Fruit fly (Drosophila melanogaster) whole organism, embryonic: ENCODE results near the gene CG15914.

Experiments used
- Atf3 ChIP-seq: fragments of 200-800 bp; sonication (Bioruptor generic); optimal IDR thresholded peaks from 3 replicates; lab custom pipeline; 2016; ENCODE audit warnings: missing biosample characterization, missing genetic modification characterization
- Bdp1 ChIP-seq: fragments of 200-800 bp; sonication (Bioruptor generic); optimal IDR thresholded peaks from 3 replicates; lab custom pipeline; 2016; ENCODE audit warnings: missing biosample characterization, missing genetic modification characterization
- CG10959 ChIP-seq: fragments of 200-800 bp; sonication (Bioruptor generic); IDR thresholded peaks from 2 replicates; pipeline ENCODE4 v1.3.6; 2022; ENCODE audit warnings: missing biosample characterization, missing genetic modification characterization
- CG10979 ChIP-seq: fragments of 200-800 bp; sonication (Bioruptor generic); optimal IDR thresholded peaks from 2 replicates; lab custom pipeline; 2018; ENCODE audit warnings: missing biosample characterization, mild to moderate bottlenecking, missing genetic modification characterization, moderate library complexity
- CG11093 ChIP-seq: fragments of 200-800 bp; sonication (Bioruptor generic); IDR thresholded peaks from 3 replicates; pipeline ENCODE4 v1.3.6; 2022; ENCODE audit warnings: missing biosample characterization, missing genetic modification characterization
- CG12104 ChIP-seq: fragments of 200-800 bp; sonication (Bioruptor generic); optimal IDR thresholded peaks from 3 replicates; lab custom pipeline; 2016; ENCODE audit warnings: missing biosample characterization, missing genetic modification characterization
- CG13296 ChIP-seq: fragments of 200-800 bp; sonication (Bioruptor generic); optimal IDR thresholded peaks from 3 replicates; lab custom pipeline; 2018; ENCODE audit warnings: missing biosample characterization, mild to moderate bottlenecking, missing genetic modification characterization
- CG13424 ChIP-seq: fragments of 200-800 bp; sonication (Bioruptor generic); optimal IDR thresholded peaks from 2 replicates; lab custom pipeline; 2019; ENCODE audit warnings: missing biosample characterization, mild to moderate bottlenecking, missing genetic modification characterization, moderate library complexity
- CG17829 ChIP-seq: fragments of 200-800 bp; optimal IDR thresholded peaks from 2 replicates; lab custom pipeline; 2019; ENCODE audit warnings: missing biosample characterization, mild to moderate bottlenecking, missing genetic modification characterization, moderate library complexity
- CG31224 ChIP-seq: fragments of 200-800 bp; sonication (Bioruptor generic); IDR thresholded peaks from 2 replicates; pipeline ENCODE4 v1.3.6; 2022; ENCODE audit warnings: missing biosample characterization, missing genetic modification characterization
- CG31388 ChIP-seq: fragments of 200-800 bp; sonication (Bioruptor generic); optimal IDR thresholded peaks from 2 replicates; lab custom pipeline; 2016; ENCODE audit warnings: missing biosample characterization, missing genetic modification characterization
- CG4360 ChIP-seq: fragments of 200-800 bp; sonication (Bioruptor generic); IDR thresholded peaks from 2 replicates; pipeline ENCODE4 v1.3.6; 2022; ENCODE audit warnings: missing biosample characterization, missing genetic modification characterization
- CG7372 ChIP-seq: fragments of 200-800 bp; sonication (Bioruptor generic); IDR thresholded peaks from 2 replicates; pipeline ENCODE4 v1.3.6; 2022; ENCODE audit warnings: missing biosample characterization, missing genetic modification characterization
- CG8359 ChIP-seq: fragments of 200-800 bp; sonication (Bioruptor generic); optimal IDR thresholded peaks from 2 replicates; lab custom pipeline; 2017; ENCODE audit warnings: missing biosample characterization, mild to moderate bottlenecking, missing genetic modification characterization, borderline replicate concordance
- CG9215 ChIP-seq: fragments of 200-800 bp; sonication (Bioruptor generic); IDR thresholded peaks from 2 replicates; pipeline ENCODE4 v1.3.6; 2022; ENCODE audit warnings: missing biosample characterization, missing genetic modification characterization
- CHES-1-like ChIP-seq: fragments of 200-800 bp; sonication (Bioruptor generic); optimal IDR thresholded peaks from 2 replicates; lab custom pipeline; 2016; ENCODE audit warnings: missing biosample characterization, missing genetic modification characterization
- Chrac-16 ChIP-seq: fragments of 200-800 bp; sonication (Bioruptor generic); optimal IDR thresholded peaks from 3 replicates; lab custom pipeline; 2016; ENCODE audit warnings: missing biosample characterization, missing genetic modification characterization
- D ChIP-seq, 2 experiments: fragments of 200-800 bp in 1 of 2; fragments of >200 bp in 1 of 2; sonication (Bioruptor generic) in 1 of 2; optimal IDR thresholded peaks; 2 replicates in 1 of 2; 3 replicates in 1 of 2; lab custom pipeline; 2017; ENCODE audit warnings: mild to moderate bottlenecking in 1 of 2, missing biosample characterization in 1 of 2, missing genetic modification characterization in 1 of 2, missing genetic modification reagents in 1 of 2
- Dp ChIP-seq: fragments of 200-800 bp; sonication (Bioruptor generic); optimal IDR thresholded peaks from 2 replicates; lab custom pipeline; 2018; ENCODE audit warnings: missing biosample characterization, mild to moderate bottlenecking, missing genetic modification characterization, moderate library complexity
- Fer2 ChIP-seq: fragments of 200-800 bp; sonication (Bioruptor generic); optimal IDR thresholded peaks from 2 replicates; lab custom pipeline; 2018; ENCODE audit warnings: missing biosample characterization, mild to moderate bottlenecking, missing genetic modification characterization, moderate library complexity
- HLH4C ChIP-seq: fragments of 200-800 bp; sonication (Bioruptor generic); IDR thresholded peaks from 3 replicates; pipeline ENCODE4 v1.3.6; 2022; ENCODE audit warnings: missing biosample characterization, missing genetic modification characterization; ENCODE audit not compliant: partially characterized antibody
- Mes4 ChIP-seq: fragments of 200-800 bp; sonication (Bioruptor generic); optimal IDR thresholded peaks from 2 replicates; lab custom pipeline; 2016; ENCODE audit warnings: missing biosample characterization, missing genetic modification characterization
- Nf-YC ChIP-seq: fragments of 200-800 bp; optimal IDR thresholded peaks from 3 replicates; lab custom pipeline; 2019; ENCODE audit warnings: missing biosample characterization, mild to moderate bottlenecking, missing genetic modification characterization, moderate library complexity
- Ravus ChIP-seq: fragments of 200-800 bp; sonication (Bioruptor generic); IDR thresholded peaks from 2 replicates; pipeline ENCODE4 v1.3.6; 2022; ENCODE audit warnings: missing biosample characterization, missing genetic modification characterization
- YL-1 ChIP-seq: fragments of 200-800 bp; sonication (Bioruptor generic); optimal IDR thresholded peaks from 3 replicates; lab custom pipeline; 2017; ENCODE audit warnings: missing biosample characterization, mild to moderate bottlenecking, missing genetic modification characterization
- ap ChIP-seq: fragments of 200-800 bp; sonication (Bioruptor generic); IDR thresholded peaks from 2 replicates; pipeline ENCODE4 v1.3.6; 2022; ENCODE audit warnings: missing biosample characterization, missing genetic modification characterization
- cwo ChIP-seq: fragments of 200-800 bp; sonication (Bioruptor generic); optimal IDR thresholded peaks from 3 replicates; lab custom pipeline; 2017; ENCODE audit warnings: missing biosample characterization, missing genetic modification characterization, mild to moderate bottlenecking, moderate library complexity, missing genetic modification reagents
- da ChIP-seq: fragments of 200-800 bp; sonication (Bioruptor generic); optimal IDR thresholded peaks from 2 replicates; lab custom pipeline; 2016; ENCODE audit warnings: missing biosample characterization, missing genetic modification characterization
- dpn ChIP-seq, 2 experiments: fragments of 200-800 bp; sonication (Bioruptor generic); optimal IDR thresholded peaks; 3 replicates each; lab custom pipeline; 2016; ENCODE audit warnings: missing biosample characterization in 2 of 2, missing genetic modification characterization in 2 of 2
- fd64A ChIP-seq: fragments of 200-800 bp; sonication (Bioruptor generic); optimal IDR thresholded peaks from 3 replicates; lab custom pipeline; 2018; ENCODE audit warnings: missing biosample characterization, mild to moderate bottlenecking, missing genetic modification characterization
- gce ChIP-seq: fragments of 200-800 bp; sonication (Bioruptor generic); IDR thresholded peaks from 3 replicates; pipeline ENCODE4 v1.3.6; 2022; ENCODE audit warnings: missing biosample characterization, missing genetic modification characterization
- gfzf ChIP-seq: fragments of 200-800 bp; sonication (Bioruptor generic); optimal IDR thresholded peaks from 2 replicates; lab custom pipeline; 2016; ENCODE audit warnings: missing biosample characterization, mild to moderate bottlenecking, missing genetic modification characterization, moderate library complexity
- grn ChIP-seq: fragments of 200-800 bp; sonication (Bioruptor generic); optimal IDR thresholded peaks from 3 replicates; lab custom pipeline; 2017; ENCODE audit warnings: missing biosample characterization, missing genetic modification characterization
- gro ChIP-seq: fragments of 200-800 bp; sonication (Bioruptor generic); optimal IDR thresholded peaks from 2 replicates; lab custom pipeline; 2016; ENCODE audit warnings: missing biosample characterization, missing genetic modification characterization
- inv ChIP-seq: fragments of 200-800 bp; sonication (Bioruptor generic); IDR thresholded peaks from 2 replicates; pipeline ENCODE4 v1.3.6; 2022; ENCODE audit warnings: missing biosample characterization, missing genetic modification characterization; ENCODE audit not compliant: partially characterized antibody
- knrl ChIP-seq: fragments of 200-800 bp; sonication (Bioruptor generic); IDR thresholded peaks from 3 replicates; pipeline ENCODE4 v1.3.6; 2022; ENCODE audit warnings: missing biosample characterization, missing genetic modification characterization; ENCODE audit not compliant: partially characterized antibody
- luna ChIP-seq: fragments of 200-800 bp; sonication (Bioruptor generic); optimal IDR thresholded peaks from 2 replicates; lab custom pipeline; 2016; ENCODE audit warnings: missing biosample characterization, missing genetic modification characterization
- nmo ChIP-seq: fragments of 200-800 bp; sonication (Bioruptor generic); optimal IDR thresholded peaks from 2 replicates; lab custom pipeline; 2018; ENCODE audit warnings: missing biosample characterization, mild to moderate bottlenecking, missing genetic modification characterization, moderate library complexity
- odd ChIP-seq: fragments of 200-800 bp; sonication (Bioruptor generic); optimal IDR thresholded peaks from 2 replicates; lab custom pipeline; 2017; ENCODE audit warnings: missing biosample characterization, mild to moderate bottlenecking, missing genetic modification characterization
- pho ChIP-seq: fragments of 200-800 bp; sonication (Bioruptor generic); optimal IDR thresholded peaks from 2 replicates; lab custom pipeline; 2016; ENCODE audit warnings: missing biosample characterization, missing genetic modification characterization
- pita ChIP-seq: fragments of 200-800 bp; sonication (Bioruptor generic); optimal IDR thresholded peaks from 2 replicates; lab custom pipeline; 2017; ENCODE audit warnings: missing biosample characterization, mild to moderate bottlenecking, missing genetic modification characterization
- salm ChIP-seq: fragments of 200-800 bp; sonication (Bioruptor generic); optimal IDR thresholded peaks from 2 replicates; lab custom pipeline; 2018; ENCODE audit warnings: missing biosample characterization, mild to moderate bottlenecking, missing genetic modification characterization
- sim ChIP-seq: fragments of 200-800 bp; sonication (Bioruptor generic); IDR thresholded peaks from 2 replicates; pipeline ENCODE4 v1.3.6; 2022; ENCODE audit warnings: missing biosample characterization, missing genetic modification characterization
- so ChIP-seq: fragments of 200-800 bp; sonication (Bioruptor generic); IDR thresholded peaks from 3 replicates; pipeline ENCODE4 v1.3.6; 2022; ENCODE audit warnings: missing biosample characterization, missing genetic modification characterization
- stwl ChIP-seq: fragments of 200-800 bp; sonication (Bioruptor generic); optimal IDR thresholded peaks from 3 replicates; lab custom pipeline; 2018; ENCODE audit warnings: missing biosample characterization, mild to moderate bottlenecking, missing genetic modification characterization, moderate library complexity
- tll ChIP-seq, 2 experiments: fragments of 200-800 bp in 1 of 2; fragments of >200 bp in 1 of 2; sonication (Bioruptor generic) in 1 of 2; optimal IDR thresholded peaks; 2 replicates each; lab custom pipeline; 2017 to 2019; ENCODE audit warnings: missing biosample characterization in 2 of 2, missing genetic modification characterization in 2 of 2, mild to moderate bottlenecking in 1 of 2, moderate library complexity in 1 of 2
- trem ChIP-seq: fragments of 200-800 bp; optimal IDR thresholded peaks from 3 replicates; lab custom pipeline; 2019; ENCODE audit warnings: missing biosample characterization, mild to moderate bottlenecking, missing genetic modification characterization, moderate library complexity
- ttk ChIP-seq: fragments of 200-800 bp; sonication (Bioruptor generic); IDR thresholded peaks from 2 replicates; pipeline ENCODE4 v2.1.2; 2022; ENCODE audit warnings: missing biosample characterization, missing genetic modification characterization
- tx ChIP-seq: fragments of 200-800 bp; sonication (Bioruptor generic); optimal IDR thresholded peaks from 2 replicates; lab custom pipeline; 2016; ENCODE audit warnings: missing biosample characterization, missing genetic modification characterization
- vfl ChIP-seq: fragments of 200-800 bp; sonication (Bioruptor generic); optimal IDR thresholded peaks from 2 replicates; lab custom pipeline; 2016; ENCODE audit warnings: missing biosample characterization, missing genetic modification characterization
- wdn ChIP-seq: fragments of 200-800 bp; sonication (Bioruptor generic); IDR thresholded peaks from 2 replicates; pipeline ENCODE4 v1.3.6; 2022; ENCODE audit warnings: missing biosample characterization, missing genetic modification characterization
- wor ChIP-seq: fragments of 200-800 bp; sonication (Bioruptor generic); IDR thresholded peaks from 2 replicates; pipeline ENCODE4 v1.3.6; 2022; ENCODE audit warnings: missing biosample characterization, missing genetic modification characterization

CG15914 gene

dm6 chrX:15887247-15887616 lies 34.0 kb downstream of the CG15914 start, which contains the start of gene tay (continued):
- no peak for TF ChIP-seq Atf3 (GFP tag; lab: Kevin White, UChicago)
- no peak for TF ChIP-seq CG17829 (tag; lab: Kevin White, UChicago)
- no peak for TF ChIP-seq CG31224 (GFP tag; lab: Robert Waterston, UW)
- TF ChIP-seq CG31388: no peak
- no peak for TF ChIP-seq gro (GFP tag; lab: Kevin White, UChicago)
- TF ChIP-seq CG13296 (GFP tag; lab: Kevin White, UChicago): no peak
- no peak for TF ChIP-seq CG12104 (GFP tag; lab: Kevin White, UChicago)
- TF ChIP-seq luna (GFP tag; lab: Kevin White, UChicago): no peak
- no peak for TF ChIP-seq Bdp1
- TF ChIP-seq tll (GFP tag; optimal IDR thresholded peaks at IDR 0.05; lab: Kevin White, UChicago): no peak
- no peak for TF ChIP-seq pita (GFP tag; lab: Kevin White, UChicago)
- TF ChIP-seq da: no peak
- no peak for TF ChIP-seq CG8359 (GFP tag; lab: Kevin White, UChicago)
- TF ChIP-seq HLH4C (GFP tag; lab: Robert Waterston, UW): peak; percentile 74
- no peak for TF ChIP-seq grn (GFP tag; lab: Kevin White, UChicago)
- peak; percentile 57; the same call in 1 of the 2 replicates for TF ChIP-seq inv (GFP tag; lab: Robert Waterston, UW)
- no peak for TF ChIP-seq ap (GFP tag; lab: Robert Waterston, UW)
- TF ChIP-seq trem: peak; percentile 15
- no peak for TF ChIP-seq ttk (GFP tag; lab: Robert Waterston, UW)
- TF ChIP-seq pho (GFP tag; lab: Kevin White, UChicago): no peak
- TF ChIP-seq Mes4 (GFP tag; lab: Kevin White, UChicago): no peak
- peak; percentile 6 for TF ChIP-seq Dp
- TF ChIP-seq Chrac-16 (GFP tag; lab: Kevin White, UChicago): no peak
- no peak for TF ChIP-seq so
- TF ChIP-seq dpn (GFP tag; optimal IDR thresholded peaks at IDR 0.05; lab: Kevin White, UChicago): no peak
- peak; percentile 45 for TF ChIP-seq gfzf (GFP tag; lab: Kevin White, UChicago)
- peak; percentile 39 for TF ChIP-seq nmo (GFP tag; lab: Kevin White, UChicago)
- TF ChIP-seq YL-1: peak; percentile 37
- TF ChIP-seq CG4360 (GFP tag; lab: Robert Waterston, UW): no peak
- no peak for TF ChIP-seq wor (GFP tag; lab: Robert Waterston, UW)
- no peak for TF ChIP-seq Nf-YC
- no peak for TF ChIP-seq Ravus (GFP tag; lab: Robert Waterston, UW)
- TF ChIP-seq D (optimal IDR thresholded peaks at IDR 0.05; lab: Kevin White, UChicago): no peak
- TF ChIP-seq D (GFP tag; optimal IDR thresholded peaks at IDR 0.05; lab: Kevin White, UChicago): no peak
- no peak for TF ChIP-seq CG9215 (GFP tag; lab: Robert Waterston, UW)
- peak; percentile 71 for TF ChIP-seq knrl
- no peak for TF ChIP-seq gce (GFP tag; lab: Robert Waterston, UW)
- no peak for TF ChIP-seq cwo (GFP tag; lab: Kevin White, UChicago)
- peak; percentile 66 for TF ChIP-seq stwl (tag; lab: Kevin White, UChicago)
- TF ChIP-seq CG13424 (tag; lab: Kevin White, UChicago): no peak
- TF ChIP-seq CG10959: no peak
- TF ChIP-seq vfl (GFP tag; lab: Kevin White, UChicago): no peak
- TF ChIP-seq wdn: no peak
- TF ChIP-seq CHES-1-like (GFP tag; lab: Kevin White, UChicago): peak; percentile 1
- no peak for TF ChIP-seq odd (GFP tag; lab: Kevin White, UChicago)
- TF ChIP-seq CG7372: no peak
- TF ChIP-seq CG10979 (tag; lab: Kevin White, UChicago): no peak
- no peak for TF ChIP-seq fd64A (GFP tag; lab: Kevin White, UChicago)
- TF ChIP-seq tx: no peak
- no peak for TF ChIP-seq salm (tag; lab: Kevin White, UChicago)
- TF ChIP-seq CG11093 (GFP tag; lab: Robert Waterston, UW): no peak
- no peak for TF ChIP-seq sim (GFP tag; lab: Robert Waterston, UW)
- no peak for TF ChIP-seq Fer2 (tag; lab: Kevin White, UChicago)
